Fruit fly (Drosophila melanogaster): ENCODE measurements around the gene RpS13.
A peak's percentile ranks its signal among the peaks of the same experiment; 100 is the strongest.

The RpS13 gene

dm6 chr2L:8326414-8327271 is 37.8 kb downstream of the RpS13 start:
- TF ChIP-seq cnc (optimal IDR thresholded peaks at IDR 0.05) (no peak), CG11617 (GFP tag; optimal IDR thresholded peaks at IDR 0.05) (peak; percentile 42), CG7101 (tag; optimal IDR thresholded peaks at IDR 0.05) (peak; percentile 17), Hr96 (GFP tag; optimal IDR thresholded peaks at IDR 0.05) (no peak), CG12768 (GFP tag; optimal IDR thresholded peaks at IDR 0.05) (peak; percentile 59), CG33017 (tag; optimal IDR thresholded peaks at IDR 0.05) (peak; percentile 68), ovo (GFP tag; optimal IDR thresholded peaks at IDR 0.05) (no peak), bab1 (GFP tag; optimal IDR thresholded peaks at IDR 0.05) (no peak), kay (GFP tag; ENCODE audit: borderline replicate concordance) (no peak)

DNA sequence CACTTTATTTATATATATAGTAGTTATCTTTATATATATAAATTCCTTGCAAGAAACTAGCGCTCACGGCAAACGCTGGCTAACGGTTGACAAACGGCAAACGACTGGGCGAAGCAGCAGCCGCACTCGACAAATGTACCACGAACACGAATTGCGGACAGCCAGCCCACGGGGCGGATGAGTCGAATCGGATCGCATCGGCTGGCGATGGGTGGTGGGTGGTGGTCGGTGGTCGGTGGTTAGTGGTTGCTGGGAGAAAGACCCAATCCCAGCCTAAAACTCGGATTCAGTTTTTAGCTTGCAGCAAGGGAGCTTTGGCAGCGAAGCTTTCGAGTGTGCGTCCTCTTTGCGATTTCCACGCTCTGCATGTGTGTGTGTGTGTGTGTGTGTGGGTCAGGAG is 39.3 kb downstream of the RpS13 start, which contains the start of gene CG7781:
CG7781 (minus strand) TSS at position 260 of the 400 bp plus-strand sequence.
- no peak for TF ChIP-seq tj (GFP tag; optimal IDR thresholded peaks at IDR 0.05)
- no peak for TF ChIP-seq Crg-1 (GFP tag; optimal IDR thresholded peaks at IDR 0.05)
- no peak for TF ChIP-seq CG7101 (tag; optimal IDR thresholded peaks at IDR 0.05)
- peak; percentile 59 for TF ChIP-seq CG12768 (GFP tag; optimal IDR thresholded peaks at IDR 0.05)
- peak; percentile 34 for TF ChIP-seq cic (GFP tag; optimal IDR thresholded peaks at IDR 0.05)

dm6 chr2L:8319858-8320525 is 44.5 kb downstream of the RpS13 start, which contains the start of the genes mtsh and strat:
Gene mtsh (minus strand): TSS chr2L:8319908.
Gene strat (plus strand): TSS chr2L:8320328.
- TF ChIP-seq CG12768 (GFP tag; optimal IDR thresholded peaks at IDR 0.05) (peak; percentile 61), CG7045 (GFP tag; optimal IDR thresholded peaks at IDR 0.05) (peak; percentile 65), CG33017 (tag; optimal IDR thresholded peaks at IDR 0.05) (peak; percentile 32), tj (GFP tag; optimal IDR thresholded peaks at IDR 0.05) (peak; percentile 58), CG1620 (GFP tag; optimal IDR thresholded peaks at IDR 0.05) (peak; percentile 50), CG7101 (tag; optimal IDR thresholded peaks at IDR 0.05) (peak; percentile 66), toe (GFP tag; optimal IDR thresholded peaks at IDR 0.05) (no peak), Crg-1 (GFP tag; optimal IDR thresholded peaks at IDR 0.05) (peak; percentile 77), CG5204 (GFP tag; optimal IDR thresholded peaks at IDR 0.05) (no peak), pad (GFP tag; optimal IDR thresholded peaks at IDR 0.05) (peak; percentile 60), cic (GFP tag; optimal IDR thresholded peaks at IDR 0.05) (peak; percentile 53), CG11617 (GFP tag; optimal IDR thresholded peaks at IDR 0.05) (peak; percentile 68), kay (GFP tag; ENCODE audit: borderline replicate concordance) (no peak), bab1 (GFP tag; optimal IDR thresholded peaks at IDR 0.05) (peak; percentile 80), ovo (GFP tag; optimal IDR thresholded peaks at IDR 0.05) (peak; percentile 47), cnc (optimal IDR thresholded peaks at IDR 0.05) (no peak), CG14711 (tag; optimal IDR thresholded peaks at IDR 0.05) (peak; percentile 63), Mnt (GFP tag; optimal IDR thresholded peaks at IDR 0.05) (peak; percentile 60), Hr96 (GFP tag; optimal IDR thresholded peaks at IDR 0.05) (no peak), Clk (GFP tag; optimal IDR thresholded peaks at IDR 0.05) (no peak)

Data from whole organism, adult.